Fruit fly (Drosophila melanogaster) whole organism, embryonic: Measurements from ENCODE around the gene CG12581.

Experiments
- Bteb2 ChIP-seq: fragments of 200-800 bp; sonication (Bioruptor generic); optimal IDR thresholded peaks from 2 replicates; lab custom pipeline; 2016; ENCODE audit warnings: missing biosample characterization, missing genetic modification characterization
- CG10274 ChIP-seq: fragments of 200-800 bp; sonication (Bioruptor generic); optimal IDR thresholded peaks from 3 replicates; lab custom pipeline; 2017; ENCODE audit warnings: missing biosample characterization, mild to moderate bottlenecking, missing genetic modification characterization
- CG11696 ChIP-seq: fragments of 200-800 bp; sonication (Bioruptor generic); IDR thresholded peaks from 2 replicates; pipeline ENCODE4 v1.3.6; 2022; ENCODE audit warnings: missing biosample characterization, missing genetic modification characterization
- CG12104 ChIP-seq: fragments of 200-800 bp; sonication (Bioruptor generic); optimal IDR thresholded peaks from 3 replicates; lab custom pipeline; 2016; ENCODE audit warnings: missing biosample characterization, missing genetic modification characterization
- CG13123 ChIP-seq: fragments of 200-800 bp; sonication (Bioruptor generic); optimal IDR thresholded peaks from 2 replicates; lab custom pipeline; 2016; ENCODE audit warnings: missing biosample characterization, missing genetic modification characterization
- CG14441 ChIP-seq: fragments of 200-800 bp; sonication (Bioruptor generic); IDR thresholded peaks from 2 replicates; pipeline ENCODE4 v1.3.6; 2022; ENCODE audit warnings: missing biosample characterization, missing genetic modification characterization
- CG14860 ChIP-seq: fragments of 200-800 bp; sonication (Bioruptor generic); IDR thresholded peaks from 3 replicates; pipeline ENCODE4 v1.3.6; 2022; ENCODE audit warnings: missing biosample characterization, missing genetic modification characterization; ENCODE audit not compliant: partially characterized antibody
- CG1647 ChIP-seq: fragments of 200-800 bp; sonication (Bioruptor generic); optimal IDR thresholded peaks from 3 replicates; lab custom pipeline; 2016; ENCODE audit warnings: missing biosample characterization, missing genetic modification characterization
- CG16815 ChIP-seq: fragments of 200-800 bp; sonication (Bioruptor generic); optimal IDR thresholded peaks from 3 replicates; lab custom pipeline; 2017; ENCODE audit warnings: missing biosample characterization, mild to moderate bottlenecking, missing genetic modification characterization
- CG17568 ChIP-seq: fragments of 200-800 bp; sonication (Bioruptor generic); optimal IDR thresholded peaks from 2 replicates; lab custom pipeline; 2018; ENCODE audit warnings: missing biosample characterization, mild to moderate bottlenecking, missing genetic modification characterization, moderate library complexity
- CG17912 ChIP-seq: fragments of 200-800 bp; sonication (Bioruptor generic); optimal IDR thresholded peaks from 2 replicates; lab custom pipeline; 2018; ENCODE audit warnings: missing biosample characterization, mild to moderate bottlenecking, missing genetic modification characterization
- CG18011 ChIP-seq: fragments of 200-800 bp; sonication (Bioruptor generic); optimal IDR thresholded peaks from 2 replicates; lab custom pipeline; 2017; ENCODE audit warnings: missing biosample characterization, missing genetic modification characterization, mild to moderate bottlenecking, moderate library complexity, missing genotype
- CG18262 ChIP-seq: fragments of 200-800 bp; optimal IDR thresholded peaks from 3 replicates; lab custom pipeline; 2019; ENCODE audit warnings: missing biosample characterization, mild to moderate bottlenecking, missing genetic modification characterization, moderate library complexity
- CG18599 ChIP-seq: fragments of 200-800 bp; sonication (Bioruptor generic); optimal IDR thresholded peaks from 3 replicates; lab custom pipeline; 2017; ENCODE audit warnings: missing biosample characterization, missing genetic modification characterization, mild to moderate bottlenecking, moderate library complexity, missing genetic modification reagents
- CG2199 ChIP-seq: fragments of 200-800 bp; sonication (Bioruptor generic); IDR thresholded peaks from 3 replicates; pipeline ENCODE4 v1.3.6; 2022; ENCODE audit warnings: missing biosample characterization, missing genetic modification characterization
- CG2712 ChIP-seq: fragments of 200-800 bp; optimal IDR thresholded peaks from 3 replicates; lab custom pipeline; 2019; ENCODE audit warnings: missing biosample characterization, mild to moderate bottlenecking, missing genetic modification characterization, moderate library complexity
- CG3163 ChIP-seq: fragments of 200-800 bp; sonication (Bioruptor generic); optimal IDR thresholded peaks from 3 replicates; lab custom pipeline; 2016; ENCODE audit warnings: missing biosample characterization, missing genetic modification characterization
- CG32767 ChIP-seq: fragments of 200-800 bp; sonication (Bioruptor generic); IDR thresholded peaks from 2 replicates; pipeline ENCODE4 v1.3.6; 2022; ENCODE audit warnings: missing biosample characterization, missing genetic modification characterization
- CG32772 ChIP-seq: fragments of 200-800 bp; sonication (Bioruptor generic); IDR thresholded peaks from 2 replicates; pipeline ENCODE4 v1.3.6; 2022; ENCODE audit warnings: missing biosample characterization, missing genetic modification characterization
- CG4360 ChIP-seq: fragments of 200-800 bp; sonication (Bioruptor generic); IDR thresholded peaks from 2 replicates; pipeline ENCODE4 v1.3.6; 2022; ENCODE audit warnings: missing biosample characterization, missing genetic modification characterization
- CG6765 ChIP-seq: fragments of 200-800 bp; sonication (Bioruptor generic); optimal IDR thresholded peaks from 3 replicates; lab custom pipeline; 2017; ENCODE audit warnings: missing biosample characterization, mild to moderate bottlenecking, missing genetic modification characterization
- CG6813 ChIP-seq: fragments of 200-800 bp; sonication (Bioruptor generic); optimal IDR thresholded peaks from 2 replicates; lab custom pipeline; 2017; ENCODE audit warnings: missing biosample characterization, missing genetic modification characterization, mild to moderate bottlenecking, moderate library complexity, missing genetic modification reagents
- CG7556 ChIP-seq: fragments of 200-800 bp; sonication (Bioruptor generic); optimal IDR thresholded peaks from 2 replicates; lab custom pipeline; 2017; ENCODE audit warnings: missing biosample characterization, mild to moderate bottlenecking, missing genetic modification characterization
- CG8290 ChIP-seq, 3 experiments: fragments of 200-800 bp; sonication (Bioruptor generic); optimal IDR thresholded peaks; 2 replicates each; lab custom pipeline; 2016 to 2019; ENCODE audit warnings: missing biosample characterization in 3 of 3, missing genetic modification characterization in 3 of 3, mild to moderate bottlenecking in 2 of 3, moderate library complexity in 1 of 3
- CG8924 ChIP-seq: fragments of 200-800 bp; optimal IDR thresholded peaks from 3 replicates; lab custom pipeline; 2019; ENCODE audit warnings: missing biosample characterization, mild to moderate bottlenecking, missing genetic modification characterization, moderate library complexity
- CG9437 ChIP-seq: fragments of 200-800 bp; sonication (Bioruptor generic); optimal IDR thresholded peaks from 2 replicates; lab custom pipeline; 2018; ENCODE audit warnings: missing biosample characterization, mild to moderate bottlenecking, missing genetic modification characterization
- CG9876 ChIP-seq: fragments of 200-800 bp; sonication (Bioruptor generic); optimal IDR thresholded peaks from 2 replicates; lab custom pipeline; 2016; ENCODE audit warnings: missing biosample characterization, missing genetic modification characterization
- Dbx ChIP-seq: fragments of 200-800 bp; sonication (Bioruptor generic); IDR thresholded peaks from 3 replicates; pipeline ENCODE4 v1.3.6; 2022; ENCODE audit warnings: missing biosample characterization, missing genetic modification characterization
- Dref ChIP-seq: fragments of 200-800 bp; sonication (Bioruptor generic); IDR thresholded peaks from 2 replicates; pipeline ENCODE4 v1.3.6; 2022; ENCODE audit warnings: missing biosample characterization, missing genetic modification characterization
- Drgx ChIP-seq: fragments of 200-800 bp; sonication (Bioruptor generic); IDR thresholded peaks from 2 replicates; pipeline ENCODE4 v1.3.6; 2022; ENCODE audit warnings: missing biosample characterization, missing genetic modification characterization
- E2f2 ChIP-seq: fragments of 200-800 bp; sonication (Bioruptor generic); IDR thresholded peaks from 2 replicates; pipeline ENCODE4 v1.3.6; 2022; ENCODE audit warnings: missing biosample characterization, missing genetic modification characterization
- Gug ChIP-seq: fragments of 200-800 bp; sonication (Bioruptor generic); IDR thresholded peaks from 4 replicates; pipeline ENCODE4 v1.3.6; 2022; ENCODE audit warnings: missing biosample characterization, missing genetic modification characterization
- H15 ChIP-seq: fragments of 200-800 bp; sonication (Bioruptor generic); IDR thresholded peaks from 3 replicates; pipeline ENCODE4 v1.3.6; 2022; ENCODE audit warnings: missing biosample characterization, missing genetic modification characterization
- Hr3 ChIP-seq: fragments of 200-800 bp; sonication (Bioruptor generic); optimal IDR thresholded peaks from 3 replicates; lab custom pipeline; 2016; ENCODE audit warnings: missing biosample characterization, missing genetic modification characterization
- Hr39 ChIP-seq: fragments of >200 bp; optimal IDR thresholded peaks from 2 replicates; lab custom pipeline; 2017
- NC2β ChIP-seq: fragments of 200-800 bp; sonication (Bioruptor generic); optimal IDR thresholded peaks from 2 replicates; lab custom pipeline; 2016; ENCODE audit warnings: missing biosample characterization, missing genetic modification characterization
- Side ChIP-seq: fragments of 200-800 bp; sonication (Bioruptor generic); optimal IDR thresholded peaks from 2 replicates; lab custom pipeline; 2016; ENCODE audit warnings: missing biosample characterization, missing genetic modification characterization
- Taf1 ChIP-seq: fragments of 200-800 bp; sonication (Bioruptor generic); IDR thresholded peaks from 2 replicates; pipeline ENCODE4 v1.3.6; 2022; ENCODE audit warnings: missing biosample characterization, missing genetic modification characterization
- amos ChIP-seq: fragments of 200-800 bp; sonication (Bioruptor generic); IDR thresholded peaks from 2 replicates; pipeline ENCODE4 v1.3.6; 2022; ENCODE audit warnings: missing biosample characterization, missing genetic modification characterization; ENCODE audit not compliant: partially characterized antibody
- chm ChIP-seq: fragments of 200-800 bp; sonication (Bioruptor generic); IDR thresholded peaks from 2 replicates; pipeline ENCODE4 v1.3.6; 2022; ENCODE audit warnings: missing biosample characterization, missing genetic modification characterization
- dmrt99B ChIP-seq: fragments of 200-800 bp; sonication (Bioruptor generic); optimal IDR thresholded peaks from 2 replicates; lab custom pipeline; 2018; ENCODE audit warnings: missing biosample characterization, mild to moderate bottlenecking, missing genetic modification characterization, moderate library complexity
- gcm ChIP-seq: fragments of 200-800 bp; sonication (Bioruptor generic); optimal IDR thresholded peaks from 2 replicates; lab custom pipeline; 2019; ENCODE audit warnings: missing biosample characterization, mild to moderate bottlenecking, missing genetic modification characterization, moderate library complexity
- jumu ChIP-seq: fragments of 200-800 bp; sonication (Bioruptor generic); optimal IDR thresholded peaks from 3 replicates; lab custom pipeline; 2016; ENCODE audit warnings: missing biosample characterization, missing genetic modification characterization
- mld ChIP-seq: fragments of 200-800 bp; sonication (Bioruptor generic); IDR thresholded peaks from 3 replicates; pipeline ENCODE4 v1.3.6; 2022; ENCODE audit warnings: missing biosample characterization, missing genetic modification characterization; ENCODE audit not compliant: partially characterized antibody
- otp ChIP-seq: fragments of 200-800 bp; sonication (Bioruptor generic); IDR thresholded peaks from 3 replicates; pipeline ENCODE4, ENCODE4 v1.3.6; 2022; ENCODE audit warnings: missing biosample characterization, missing genetic modification characterization
- pzg ChIP-seq: fragments of 200-800 bp; sonication (Bioruptor generic); optimal IDR thresholded peaks from 3 replicates; lab custom pipeline; 2018; ENCODE audit warnings: missing biosample characterization, mild to moderate bottlenecking, missing genetic modification characterization, moderate library complexity
- repo ChIP-seq: fragments of 200-800 bp; sonication (Bioruptor generic); optimal IDR thresholded peaks from 2 replicates; lab custom pipeline; 2016; ENCODE audit warnings: missing biosample characterization, missing genetic modification characterization
- tin ChIP-seq: fragments of 200-800 bp; sonication (Bioruptor generic); optimal IDR thresholded peaks from 3 replicates; lab custom pipeline; 2016; ENCODE audit warnings: missing biosample characterization, missing genetic modification characterization
- tup ChIP-seq: fragments of 200-800 bp; sonication (Bioruptor generic); optimal IDR thresholded peaks from 2 replicates; lab custom pipeline; 2016; ENCODE audit warnings: missing biosample characterization, mild to moderate bottlenecking, missing genetic modification characterization, moderate library complexity
- zen ChIP-seq: fragments of 200-800 bp; sonication (Bioruptor generic); optimal IDR thresholded peaks from 3 replicates; lab custom pipeline; 2018; ENCODE audit warnings: missing biosample characterization, mild to moderate bottlenecking, missing genetic modification characterization, moderate library complexity

CG12581 gene

dm6 chr3R:4229137-4229764 lies 54.8 kb downstream of the CG12581 start, which contains the start of gene DhpD (continued):
- TF ChIP-seq CG9437 (GFP tag; lab: Kevin White, UChicago) (peak; percentile 9), CG17912 (GFP tag; lab: Kevin White, UChicago) (no peak), CG32767 (GFP tag; lab: Robert Waterston, UW) (no peak), pzg (GFP tag; lab: Kevin White, UChicago) (peak; percentile 37), Dref (peak; percentile 32; the same call in 1 of the 2 replicates), Hr3 (GFP tag; lab: Kevin White, UChicago) (peak; percentile 59), Dbx (GFP tag; lab: Robert Waterston, UW) (peak; percentile 87), CG8924 (tag; lab: Kevin White, UChicago) (no peak), CG7556 (GFP tag; lab: Kevin White, UChicago) (peak; percentile 43), CG14860 (GFP tag; lab: Robert Waterston, UW) (peak; percentile 90), CG9876 (GFP tag; lab: Kevin White, UChicago) (peak; percentile 11), gcm (GFP tag; lab: Kevin White, UChicago) (no peak), CG18599 (GFP tag; lab: Kevin White, UChicago) (peak; percentile 75), Hr39 (lab: Kevin White, UChicago) (no peak), CG11696 (GFP tag; lab: Robert Waterston, UW) (no peak), CG2199 (peak; percentile 24; the same call in 1 of the 3 replicates), CG8290 (GFP tag; optimal IDR thresholded peaks at IDR 0.05; lab: Kevin White, UChicago) (no peak), CG8290 (tag; optimal IDR thresholded peaks at IDR 0.05; lab: Kevin White, UChicago) (peak in 1 of 2 experiments; percentile 83), Side (no peak), CG18011 (GFP tag; lab: Kevin White, UChicago) (peak; percentile 43), CG13123 (GFP tag; lab: Kevin White, UChicago) (peak; percentile 17), CG6765 (GFP tag; lab: Kevin White, UChicago) (peak; percentile 44), CG12104 (peak; percentile 72), CG16815 (peak; percentile 41), Drgx (GFP tag; lab: Robert Waterston, UW) (peak; percentile 71), CG18262 (tag; lab: Kevin White, UChicago) (peak; percentile 68), E2f2 (peak; percentile 72), amos (peak; percentile 90; the same call in 1 of the 2 replicates), CG17568 (GFP tag; lab: Kevin White, UChicago) (no peak), Gug (GFP tag; lab: Robert Waterston, UW) (peak; percentile 76), jumu (no peak), H15 (GFP tag; lab: Robert Waterston, UW) (peak; percentile 66; the same call in 1 of the 3 replicates), CG32772 (GFP tag; lab: Robert Waterston, UW) (peak; percentile 39), zen (tag; lab: Kevin White, UChicago) (peak; percentile 66), CG4360 (GFP tag; lab: Robert Waterston, UW) (no peak), repo (GFP tag; lab: Kevin White, UChicago) (no peak), mld (GFP tag; lab: Robert Waterston, UW) (peak; percentile 85), Bteb2 (GFP tag; lab: Kevin White, UChicago) (peak; percentile 56), NC2β (GFP tag; lab: Kevin White, UChicago) (no peak), tup (GFP tag; lab: Kevin White, UChicago) (no peak), otp (peak; percentile 76), CG6813 (GFP tag; lab: Kevin White, UChicago) (peak; percentile 56), CG2712 (tag; lab: Kevin White, UChicago) (peak; percentile 79), chm (GFP tag; lab: Robert Waterston, UW) (peak; percentile 30; the same call in 1 of the 2 replicates), Taf1 (GFP tag; lab: Robert Waterston, UW) (0 out of 2 replicates have a peak, but pooled peaks have one; percentile 56), dmrt99B (no peak), tin (GFP tag; lab: Kevin White, UChicago) (peak; percentile 70), CG3163 (GFP tag; lab: Kevin White, UChicago) (peak; percentile 40), CG10274 (GFP tag; lab: Kevin White, UChicago) (no peak), CG14441 (GFP tag; lab: Robert Waterston, UW) (peak; percentile 66; the same call in 1 of the 2 replicates), CG1647 (GFP tag; lab: Kevin White, UChicago) (peak; percentile 49)
